Worm (Caenorhabditis elegans) whole organism, late embryonic: ENCODE data around the gene F54D8.6.

Source experiments
- C38D4.7 ChIP-seq: fragments of 200-800 bp; sonication (Bioruptor generic); optimal IDR thresholded peaks from 2 replicates; lab custom pipeline; 2018; ENCODE audit warnings: mild to moderate bottlenecking, missing genetic modification characterization, moderate library complexity, missing compliant biosample characterization
- tbx-2 ChIP-seq: sonication (generic microtip); optimal IDR thresholded peaks from 2 replicates; lab custom pipeline; 2016; ENCODE audit warnings: missing genetic modification characterization, missing compliant biosample characterization

- TF ChIP-seq tbx-2 = peak; percentile 47
- TF ChIP-seq C38D4.7 (GFP tag; lab: Kevin White, UChicago) = no peak
These were observed 23.0 kb downstream of the F54D8.6 start for ce11 chrIII:5125759-5126158.
